Fruit fly (Drosophila melanogaster): ENCODE results near the gene CG7840.

Gene CG7840

dm6 chr2L:8339751-8340349 lies 34.5 kb downstream of the CG7840 start:
- TF ChIP-seq pros (GFP tag; optimal IDR thresholded peaks at IDR 0.05) (no peak), wor (GFP tag; IDR thresholded peaks at IDR 0.05) (no peak)

dm6 chr2L:8342395-8342794 lies 37.0 kb downstream of the CG7840 start, which contains the start of gene CG14273:
Gene CG14273 (plus strand): TSS chr2L:8342695.
- TF ChIP-seq sens (GFP tag), result peak; percentile 11
- TF ChIP-seq luna (GFP tag; optimal IDR thresholded peaks at IDR 0.05), result no peak

- TF ChIP-seq CG30020 (tag; optimal IDR thresholded peaks at IDR 0.05) (no peak), BtbVII (GFP tag; optimal IDR thresholded peaks at IDR 0.05) (peak; percentile 2), CG8281 (tag; optimal IDR thresholded peaks at IDR 0.05) (no peak), wdn (GFP tag; IDR thresholded peaks at IDR 0.05) (no peak), chm (GFP tag; IDR thresholded peaks at IDR 0.05) (no peak), CG18011 (GFP tag; optimal IDR thresholded peaks at IDR 0.05) (no peak), CG2116 (GFP tag; optimal IDR thresholded peaks at IDR 0.05) (no peak), CG9609 (GFP tag; optimal IDR thresholded peaks at IDR 0.05) (no peak), CG5953 (GFP tag; IDR thresholded peaks at IDR 0.05) (no peak), Bgb (GFP tag; IDR thresholded peaks at IDR 0.05; ENCODE audit: partially characterized antibody) (no peak), emc (GFP tag; optimal IDR thresholded peaks at IDR 0.05) (no peak), mam (GFP tag; optimal IDR thresholded peaks at IDR 0.05) (no peak), ato (GFP tag; IDR thresholded peaks at IDR 0.05; ENCODE audit: partially characterized antibody) (no peak), MTF-1 (GFP tag; optimal IDR thresholded peaks at IDR 0.05; ENCODE audit: borderline replicate concordance) (no peak), Six4 (GFP tag; optimal IDR thresholded peaks at IDR 0.05) (no peak), CG15269 (tag; optimal IDR thresholded peaks at IDR 0.05) (no peak), CG32767 (GFP tag; IDR thresholded peaks at IDR 0.05) (no peak), Elba2 (GFP tag; optimal IDR thresholded peaks at IDR 0.05) (no peak), CG1792 (GFP tag; optimal IDR thresholded peaks at IDR 0.05) (no peak), sob (GFP tag; IDR thresholded peaks at IDR 0.05) (no peak), sug (tag; optimal IDR thresholded peaks at IDR 0.05) (peak; percentile 51), salm (tag; optimal IDR thresholded peaks at IDR 0.05) (no peak), Deaf1 (tag; optimal IDR thresholded peaks at IDR 0.05) (peak; percentile 16), PHDP (tag; optimal IDR thresholded peaks at IDR 0.05) (no peak), CG2129 (GFP tag; IDR thresholded peaks at IDR 0.05; ENCODE audit: partially characterized antibody) (no peak), repo (GFP tag; optimal IDR thresholded peaks at IDR 0.05) (no peak), CG17912 (GFP tag; optimal IDR thresholded peaks at IDR 0.05) (no peak), run (tag; optimal IDR thresholded peaks at IDR 0.05) (no peak), aop (GFP tag; IDR thresholded peaks at IDR 0.05) (no peak), ac (GFP tag; optimal IDR thresholded peaks at IDR 0.05) (no peak), cad (GFP tag; optimal IDR thresholded peaks at IDR 0.05) (no peak), Xrp1 (GFP tag; IDR thresholded peaks at IDR 0.05) (no peak), pros (GFP tag; optimal IDR thresholded peaks at IDR 0.05) (no peak), dan (GFP tag; IDR thresholded peaks at IDR 0.05) (no peak), CG16779 (GFP tag; IDR thresholded peaks at IDR 0.05) (no peak), CG11247 (GFP tag; IDR thresholded peaks at IDR 0.05) (no peak), zfh1 (GFP tag; IDR thresholded peaks at IDR 0.05) (no peak), CG1832 (GFP tag; optimal IDR thresholded peaks at IDR 0.05) (no peak), Doc2 (GFP tag; IDR thresholded peaks at IDR 0.05) (no peak), maf-S (GFP tag; optimal IDR thresholded peaks at IDR 0.05) (no peak), stwl (tag; optimal IDR thresholded peaks at IDR 0.05) (no peak), CG10543 (GFP tag; optimal IDR thresholded peaks at IDR 0.05) (no peak), Hey (tag; optimal IDR thresholded peaks at IDR 0.05) (peak; percentile 14), kni (GFP tag; optimal IDR thresholded peaks at IDR 0.05) (no peak), crc (GFP tag; optimal IDR thresholded peaks at IDR 0.05) (no peak)
These were observed 39.1 kb downstream of the CG7840 start for dm6 chr2L:8344536-8344935.

Data from whole organism, embryonic.